Worm (Caenorhabditis elegans): ENCODE data around the gene R03E9.2.

The R03E9.2 gene

ce11 chrX:6688953-6689562 lies 44.0 kb downstream of the R03E9.2 start:
- TF ChIP-seq ceh-39 (tag; optimal IDR thresholded peaks at IDR 0.05): no peak
- TF ChIP-seq lin-32 (GFP tag; optimal IDR thresholded peaks at IDR 0.05): peak; percentile 17
- peak; percentile 56 for TF ChIP-seq zip-8 (tag; optimal IDR thresholded peaks at IDR 0.05)
- peak; percentile 34 for TF ChIP-seq mls-2 (tag; optimal IDR thresholded peaks at IDR 0.05)

- TF ChIP-seq cnd-1 (tag; optimal IDR thresholded peaks at IDR 0.05): no peak
- peak; percentile 37 for TF ChIP-seq ces-1 (GFP tag; optimal IDR thresholded peaks at IDR 0.05)
Observed at ce11 chrX:6687756-6688155, 45.3 kb downstream of the R03E9.2 start.

ce11 chrX:6687345-6687744 lies 45.8 kb downstream of the R03E9.2 start:
- TF ChIP-seq nhr-12 (tag; optimal IDR thresholded peaks at IDR 0.05) (no peak), mls-2 (tag; optimal IDR thresholded peaks at IDR 0.05) (no peak), M03D4.4 (tag; optimal IDR thresholded peaks at IDR 0.05) (no peak), snpc-4 (tag; optimal IDR thresholded peaks at IDR 0.05) (no peak), unc-62 (GFP tag; optimal IDR thresholded peaks at IDR 0.05) (peak; percentile 6)

- TF ChIP-seq drap-1 (GFP tag; optimal IDR thresholded peaks at IDR 0.05) (no peak), lsy-2 (tag; optimal IDR thresholded peaks at IDR 0.05) (no peak), ceh-83 (GFP tag; optimal IDR thresholded peaks at IDR 0.05) (no peak), pha-4 (tag; optimal IDR thresholded peaks at IDR 0.05) (no peak), elt-1 (tag; optimal IDR thresholded peaks at IDR 0.05; ENCODE audit: borderline replicate concordance, insufficient read depth) (no peak), lin-13 (tag; optimal IDR thresholded peaks at IDR 0.05) (no peak), tbx-8 (GFP tag; optimal IDR thresholded peaks at IDR 0.05) (no peak), elt-3 (tag; optimal IDR thresholded peaks at IDR 0.05) (no peak), unc-120 (tag; optimal IDR thresholded peaks at IDR 0.05; ENCODE audit: poor library complexity, severe bottlenecking) (no peak)
Observed at ce11 chrX:6682683-6683082, 50.4 kb downstream of the R03E9.2 start, which contains the start of gene F38B6.8. TSS of gene F38B6.8 (minus strand) at chrX:6682783.
